Worm (Caenorhabditis elegans): ENCODE data around the gene cdo-1.

The cdo-1 gene

ce11 chrX:871020-871419 lies 7.6 kb upstream of the cdo-1 start, which contains the start of gene lgl-1:
lgl-1 (minus strand) TSS chrX:871089.
- TF ChIP-seq unc-39 (tag; optimal IDR thresholded peaks at IDR 0.05): no peak
- no peak for TF ChIP-seq elt-1 (tag; optimal IDR thresholded peaks at IDR 0.05)
- peak; percentile 46 for TF ChIP-seq F13H6.1 (tag; optimal IDR thresholded peaks at IDR 0.05)
- no peak for TF ChIP-seq mbf-1 (tag; optimal IDR thresholded peaks at IDR 0.05)
- no peak for TF ChIP-seq dmd-4 (tag; optimal IDR thresholded peaks at IDR 0.05)
- no peak for TF ChIP-seq egl-27 (tag; optimal IDR thresholded peaks at IDR 0.05)
- TF ChIP-seq peb-1 (tag; optimal IDR thresholded peaks at IDR 0.05): no peak
- peak; percentile 76 for TF ChIP-seq nhr-25 (tag; optimal IDR thresholded peaks at IDR 0.05)
- TF ChIP-seq nhr-6 (tag; optimal IDR thresholded peaks at IDR 0.05): no peak
- no peak for TF ChIP-seq gmeb-1 (tag; optimal IDR thresholded peaks at IDR 0.05)
- TF ChIP-seq ztf-11 (tag; optimal IDR thresholded peaks at IDR 0.05): no peak
- TF ChIP-seq aly-2 (tag; optimal IDR thresholded peaks at IDR 0.05): no peak
- TF ChIP-seq ama-1 (optimal IDR thresholded peaks at IDR 0.05): no peak
- TF ChIP-seq ceh-82 (tag; optimal IDR thresholded peaks at IDR 0.05): no peak
- no peak for TF ChIP-seq lin-13 (GFP tag; optimal IDR thresholded peaks at IDR 0.05)
- no peak for TF ChIP-seq nhr-237 (tag; optimal IDR thresholded peaks at IDR 0.05)
- TF ChIP-seq skn-1 (tag; optimal IDR thresholded peaks at IDR 0.05): no peak
- no peak for TF ChIP-seq alr-1 (tag; optimal IDR thresholded peaks at IDR 0.05)
- no peak for TF ChIP-seq zag-1 (tag; optimal IDR thresholded peaks at IDR 0.05)
- no peak for TF ChIP-seq lin-39 (tag; optimal IDR thresholded peaks at IDR 0.05)
- no peak for TF ChIP-seq snpc-4 (tag; optimal IDR thresholded peaks at IDR 0.05)
- no peak for TF ChIP-seq nhr-23 (tag; optimal IDR thresholded peaks at IDR 0.05)
- TF ChIP-seq ceh-16 (tag; optimal IDR thresholded peaks at IDR 0.05): no peak
- peak; percentile 38 for TF ChIP-seq sma-3 (GFP tag; optimal IDR thresholded peaks at IDR 0.05)
- TF ChIP-seq nhr-12 (tag; optimal IDR thresholded peaks at IDR 0.05): no peak
- peak; percentile 6 for TF ChIP-seq crh-2 (tag; optimal IDR thresholded peaks at IDR 0.05)
- no peak for TF ChIP-seq elt-3 (tag; optimal IDR thresholded peaks at IDR 0.05)
- TF ChIP-seq mdl-1 (tag; optimal IDR thresholded peaks at IDR 0.05): no peak
- TF ChIP-seq sem-4 (tag; optimal IDR thresholded peaks at IDR 0.05): no peak
- peak; percentile 28 for TF ChIP-seq blmp-1 (tag; optimal IDR thresholded peaks at IDR 0.05; ENCODE audit: insufficient read depth)
- TF ChIP-seq nhr-11 (tag; optimal IDR thresholded peaks at IDR 0.05): no peak
- TF ChIP-seq ztf-4 (tag; optimal IDR thresholded peaks at IDR 0.05): no peak
- TF ChIP-seq C34F6.9 (tag; optimal IDR thresholded peaks at IDR 0.05): peak; percentile 27
- peak; percentile 83 for TF ChIP-seq fos-1 (tag; optimal IDR thresholded peaks at IDR 0.05)
- TF ChIP-seq nhr-129 (tag; optimal IDR thresholded peaks at IDR 0.05): no peak
- TF ChIP-seq lin-11 (tag; optimal IDR thresholded peaks at IDR 0.05): no peak
- TF ChIP-seq nhr-21 (tag; optimal IDR thresholded peaks at IDR 0.05): no peak
- peak; percentile 40 for TF ChIP-seq unc-55 (GFP tag; optimal IDR thresholded peaks at IDR 0.05)
- TF ChIP-seq unc-62 (GFP tag; optimal IDR thresholded peaks at IDR 0.05): no peak
- peak; percentile 13 for TF ChIP-seq sma-9 (GFP tag; optimal IDR thresholded peaks at IDR 0.05)
- TF ChIP-seq sma-9 (tag; optimal IDR thresholded peaks at IDR 0.05): no peak
- TF ChIP-seq nhr-10 (tag; optimal IDR thresholded peaks at IDR 0.05): no peak
- no peak for TF ChIP-seq ztf-1 (GFP tag; conservative IDR thresholded peaks at IDR 0.05)

- TF ChIP-seq sma-3 (GFP tag; optimal IDR thresholded peaks at IDR 0.05): no peak
- no peak for TF ChIP-seq blmp-1 (tag; optimal IDR thresholded peaks at IDR 0.05; ENCODE audit: insufficient read depth)
- peak; percentile 26 for TF ChIP-seq nhr-129 (tag; optimal IDR thresholded peaks at IDR 0.05)
Observed at ce11 chrX:865214-865613, 1.8 kb upstream of the cdo-1 start.

DNA sequence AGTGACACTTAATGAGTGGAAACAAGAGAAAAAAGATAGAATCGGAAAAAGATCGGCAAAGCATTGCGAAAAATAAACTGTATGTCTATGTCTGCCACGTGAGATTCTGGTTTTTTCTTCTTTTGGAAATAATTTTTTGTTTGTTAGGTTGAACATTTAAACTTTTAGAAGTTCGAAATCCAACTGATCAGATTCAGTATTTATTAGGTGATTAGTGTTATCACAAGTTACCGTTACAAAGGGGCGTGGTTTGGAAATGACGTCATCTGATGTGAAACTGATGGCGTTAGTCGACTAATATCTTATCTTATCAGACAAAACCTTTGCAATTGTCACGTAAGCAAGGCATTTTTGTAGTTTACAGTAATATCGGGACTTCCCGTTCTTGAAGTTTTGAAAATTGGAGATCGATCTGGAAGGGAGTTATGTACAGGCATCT lies 934 bp upstream of the cdo-1 start:
- TF ChIP-seq elt-3 (tag; optimal IDR thresholded peaks at IDR 0.05): no peak
- peak; percentile 89 for TF ChIP-seq sma-3 (GFP tag; optimal IDR thresholded peaks at IDR 0.05)
- no peak for TF ChIP-seq R02D3.7 (tag; optimal IDR thresholded peaks at IDR 0.05)
- no peak for TF ChIP-seq nhr-77 (tag; optimal IDR thresholded peaks at IDR 0.05)
- TF ChIP-seq ceh-82 (tag; optimal IDR thresholded peaks at IDR 0.05): no peak
- peak in 1 of 2 experiments; percentile 25 for TF ChIP-seq lsy-2 (tag; optimal IDR thresholded peaks at IDR 0.05)
- TF ChIP-seq F13H6.1 (tag; optimal IDR thresholded peaks at IDR 0.05): peak; percentile 50
- TF ChIP-seq ama-1 (optimal IDR thresholded peaks at IDR 0.05): no peak
- no peak for TF ChIP-seq gmeb-1 (tag; optimal IDR thresholded peaks at IDR 0.05)
- no peak for TF ChIP-seq skn-1 (tag; optimal IDR thresholded peaks at IDR 0.05)
- TF ChIP-seq lin-39 (tag; optimal IDR thresholded peaks at IDR 0.05): no peak
- no peak for TF ChIP-seq nhr-11 (tag; optimal IDR thresholded peaks at IDR 0.05)
- no peak for TF ChIP-seq ztf-11 (tag; optimal IDR thresholded peaks at IDR 0.05)
- peak; percentile 51 for TF ChIP-seq nhr-129 (tag; optimal IDR thresholded peaks at IDR 0.05)
- no peak for TF ChIP-seq snpc-4 (tag; optimal IDR thresholded peaks at IDR 0.05)
- no peak for TF ChIP-seq dmd-4 (tag; optimal IDR thresholded peaks at IDR 0.05)
- peak; percentile 2 for TF ChIP-seq ztf-4 (tag; optimal IDR thresholded peaks at IDR 0.05)
- no peak for TF ChIP-seq ztf-1 (GFP tag; conservative IDR thresholded peaks at IDR 0.05)
- TF ChIP-seq egl-27 (tag; optimal IDR thresholded peaks at IDR 0.05): peak; percentile 28
- TF ChIP-seq unc-62 (GFP tag; optimal IDR thresholded peaks at IDR 0.05): no peak
- no peak for TF ChIP-seq alr-1 (tag; optimal IDR thresholded peaks at IDR 0.05)
- TF ChIP-seq Y55F3AM.14 (GFP tag; optimal IDR thresholded peaks at IDR 0.05): no peak
- TF ChIP-seq fos-1 (tag; optimal IDR thresholded peaks at IDR 0.05): peak; percentile 31
- TF ChIP-seq nhr-6 (tag; optimal IDR thresholded peaks at IDR 0.05): peak; percentile 59
- TF ChIP-seq crh-2 (tag; optimal IDR thresholded peaks at IDR 0.05): peak; percentile 60
- peak; percentile 53 to 77 for TF ChIP-seq mdl-1 (tag; optimal IDR thresholded peaks at IDR 0.05)
- TF ChIP-seq zag-1 (tag; optimal IDR thresholded peaks at IDR 0.05): no peak
- TF ChIP-seq nhr-23 (tag; optimal IDR thresholded peaks at IDR 0.05): no peak
- TF ChIP-seq mab-5 (tag; optimal IDR thresholded peaks at IDR 0.05): no peak
- no peak for TF ChIP-seq nhr-237 (tag; optimal IDR thresholded peaks at IDR 0.05)
- TF ChIP-seq nhr-12 (tag; optimal IDR thresholded peaks at IDR 0.05): no peak
- no peak for TF ChIP-seq ceh-16 (tag; optimal IDR thresholded peaks at IDR 0.05)
- TF ChIP-seq unc-39 (tag; optimal IDR thresholded peaks at IDR 0.05): no peak
- TF ChIP-seq nhr-25 (tag; optimal IDR thresholded peaks at IDR 0.05): peak; percentile 94

Measured in whole organism, L2 larva.